Worm (Caenorhabditis elegans) whole organism, L1 larva: ENCODE results near the gene sdc-2.
A peak's percentile ranks its signal among the peaks of the same experiment; 100 is the strongest.

Source experiments
- C04F5.9 ChIP-seq: sonication (generic microtip); optimal IDR thresholded peaks from 2 replicates; lab custom pipeline; 2016; ENCODE audit warnings: missing genetic modification characterization, missing compliant biosample characterization
- C16A3.4 ChIP-seq: fragments of 150-350 bp; optimal IDR thresholded peaks from 2 replicates; lab custom pipeline; 2014; ENCODE audit warnings: missing biosample characterization, missing genetic modification characterization
- C34B4.2 ChIP-seq: sonication (generic microtip); optimal IDR thresholded peaks from 2 replicates; lab custom pipeline; 2017; ENCODE audit warnings: mild to moderate bottlenecking, missing genetic modification characterization, missing compliant biosample characterization
- F16B12.6 ChIP-seq: fragments of 150-350 bp; optimal IDR thresholded peaks from 2 replicates; lab custom pipeline; 2014; ENCODE audit warnings: missing biosample characterization, missing genetic modification characterization
- alr-1 ChIP-seq: fragments of 200-800 bp; sonication (Bioruptor generic); optimal IDR thresholded peaks from 2 replicates; lab custom pipeline; 2018; ENCODE audit warnings: borderline replicate concordance, mild to moderate bottlenecking, missing genetic modification characterization, missing compliant biosample characterization
- aly-2 ChIP-seq: fragments of 150-350 bp; optimal IDR thresholded peaks from 2 replicates; lab custom pipeline; 2014; ENCODE audit warnings: missing biosample characterization, missing genetic modification characterization
- ama-1 ChIP-seq: fragments of 150-350 bp; optimal IDR thresholded peaks from 2 replicates; lab custom pipeline; 2014
- blmp-1 ChIP-seq: fragments of 150-350 bp; optimal IDR thresholded peaks from 2 replicates; lab custom pipeline; 2014; ENCODE audit warnings: missing biosample characterization, missing genetic modification characterization
- ceh-8 ChIP-seq: fragments of 200-800 bp; sonication (Bioruptor generic); optimal IDR thresholded peaks from 2 replicates; lab custom pipeline; 2018; ENCODE audit warnings: mild to moderate bottlenecking, missing genetic modification characterization, moderate library complexity, missing compliant biosample characterization
- ceh-88 ChIP-seq: fragments of 200-800 bp; sonication (Bioruptor generic); IDR thresholded peaks from 2 replicates; pipeline ENCODE4 v1.3.6; 2022; ENCODE audit warnings: missing genetic modification characterization, missing compliant biosample characterization
- dpl-1 ChIP-seq, 3 experiments: fragments of 150-350 bp in 2 of 3; sonication (generic microtip) in 1 of 3; optimal IDR thresholded peaks; 2 replicates each; lab custom pipeline; 2014 to 2017; ENCODE audit warnings: missing biosample characterization in 3 of 3, missing genetic modification characterization in 3 of 3, missing genetic modification reagents in 3 of 3
- dsc-1 ChIP-seq: sonication (generic microtip); optimal IDR thresholded peaks from 2 replicates; lab custom pipeline; 2016; ENCODE audit warnings: mild to moderate bottlenecking, missing genetic modification characterization, missing compliant biosample characterization
- efl-3 ChIP-seq: fragments of 200-800 bp; sonication (Bioruptor generic); optimal IDR thresholded peaks from 2 replicates; lab custom pipeline; 2018; ENCODE audit warnings: mild to moderate bottlenecking, missing genetic modification characterization, missing compliant biosample characterization
- egl-13 ChIP-seq: sonication (generic microtip); optimal IDR thresholded peaks from 2 replicates; lab custom pipeline; 2016; ENCODE audit warnings: missing genotype, missing genetic modification reagents, missing genetic modification characterization, missing compliant biosample characterization
- elt-2 ChIP-seq: sonication (generic microtip); optimal IDR thresholded peaks from 2 replicates; lab custom pipeline; 2016; ENCODE audit warnings: missing genetic modification characterization, mild to moderate bottlenecking, inconsistent platforms, missing compliant biosample characterization, missing genetic modification reagents
- fkh-10 ChIP-seq: sonication (generic microtip); optimal IDR thresholded peaks from 2 replicates; lab custom pipeline; 2017; ENCODE audit warnings: missing biosample characterization, missing genetic modification reagents, missing genetic modification characterization
- fkh-8 ChIP-seq: sonication (generic microtip); optimal IDR thresholded peaks from 2 replicates; lab custom pipeline; 2016; ENCODE audit warnings: mild to moderate bottlenecking, missing genetic modification characterization, missing compliant biosample characterization
- grh-1 ChIP-seq: fragments of 200-800 bp; sonication (Bioruptor generic); IDR thresholded peaks from 2 replicates; pipeline ENCODE4 v1.3.6; 2022; ENCODE audit warnings: missing genetic modification reagents, missing genetic modification characterization, missing compliant biosample characterization
- hlh-17 ChIP-seq: fragments of 200-800 bp; sonication (Bioruptor generic); optimal IDR thresholded peaks from 2 replicates; lab custom pipeline; 2018; ENCODE audit warnings: missing genetic modification characterization, mild to moderate bottlenecking, missing compliant biosample characterization, moderate library complexity, borderline replicate concordance
- irx-1 ChIP-seq: sonication (generic microtip); optimal IDR thresholded peaks from 2 replicates; lab custom pipeline; 2016; ENCODE audit warnings: missing genetic modification characterization, missing compliant biosample characterization
- isw-1 ChIP-seq: fragments of 200-800 bp; sonication (Bioruptor generic); IDR thresholded peaks from 2 replicates; pipeline ENCODE4 v1.3.6; 2022; ENCODE audit warnings: missing genetic modification characterization, missing compliant biosample characterization
- jun-1 ChIP-seq: fragments of 150-350 bp; optimal IDR thresholded peaks from 2 replicates; lab custom pipeline; 2014; ENCODE audit warnings: missing biosample characterization, missing genetic modification reagents, missing genetic modification characterization
- lin-15B ChIP-seq: fragments of 150-350 bp; sonication (generic microtip); optimal IDR thresholded peaks from 3 replicates; lab custom pipeline; 2014; ENCODE audit warnings: missing biosample characterization, missing genetic modification characterization
- lin-35 ChIP-seq, 2 experiments: fragments of 150-350 bp; optimal IDR thresholded peaks; 2 replicates each; lab custom pipeline; 2014; ENCODE audit warnings: missing biosample characterization in 2 of 2, missing genetic modification characterization in 2 of 2, missing genetic modification reagents in 2 of 2
- lin-39 ChIP-seq: fragments of 150-350 bp; optimal IDR thresholded peaks from 2 replicates; lab custom pipeline; 2014; ENCODE audit warnings: missing biosample characterization, missing genetic modification reagents, missing genetic modification characterization
- lir-3 ChIP-seq: sonication (generic microtip); optimal IDR thresholded peaks from 2 replicates; lab custom pipeline; 2016; ENCODE audit warnings: mild to moderate bottlenecking, missing genetic modification characterization, moderate library complexity, missing compliant biosample characterization; ENCODE audit not compliant: poor library complexity
- mef-2 ChIP-seq: fragments of 150-350 bp; optimal IDR thresholded peaks from 2 replicates; lab custom pipeline; 2014; ENCODE audit warnings: missing biosample characterization, missing genetic modification characterization
- mep-1 ChIP-seq: fragments of 150-350 bp; optimal IDR thresholded peaks from 2 replicates; lab custom pipeline; 2014; ENCODE audit warnings: missing biosample characterization, missing genetic modification characterization
- nhr-19 ChIP-seq: fragments of 200-800 bp; sonication (Bioruptor generic); conservative IDR thresholded peaks from 2 replicates; pipeline ENCODE4 v1.3.6; 2022; ENCODE audit warnings: missing genetic modification characterization, missing compliant biosample characterization
- nhr-20 ChIP-seq: sonication (generic microtip); optimal IDR thresholded peaks from 2 replicates; lab custom pipeline; 2016; ENCODE audit warnings: mild to moderate bottlenecking, missing genetic modification characterization, missing compliant biosample characterization
- nhr-28 ChIP-seq: fragments of 150-350 bp; optimal IDR thresholded peaks from 2 replicates; lab custom pipeline; 2014; ENCODE audit warnings: missing biosample characterization, missing genetic modification characterization
- nhr-71 ChIP-seq: sonication (generic microtip); optimal IDR thresholded peaks from 2 replicates; lab custom pipeline; 2016; ENCODE audit warnings: mild to moderate bottlenecking, missing genetic modification characterization, moderate library complexity, missing compliant biosample characterization
- nhr-84 ChIP-seq: sonication (generic microtip); optimal IDR thresholded peaks from 2 replicates; lab custom pipeline; 2017; ENCODE audit warnings: missing biosample characterization, missing genetic modification characterization
- pag-3 ChIP-seq: sonication (generic microtip); optimal IDR thresholded peaks from 2 replicates; lab custom pipeline; 2017; ENCODE audit warnings: missing genetic modification characterization, mild to moderate bottlenecking, missing compliant biosample characterization, antibody characterized with exemption, borderline replicate concordance; ENCODE audit not compliant: insufficient read depth
- pax-3 ChIP-seq: fragments of 200-800 bp; sonication (Bioruptor generic); optimal IDR thresholded peaks from 2 replicates; lab custom pipeline; 2018; ENCODE audit warnings: mild to moderate bottlenecking, missing genetic modification characterization, moderate library complexity, missing compliant biosample characterization
- snu-23 ChIP-seq: sonication (generic microtip); optimal IDR thresholded peaks from 2 replicates; lab custom pipeline; 2016; ENCODE audit warnings: missing genetic modification characterization, missing compliant biosample characterization
- sox-4 ChIP-seq: sonication (generic microtip); optimal IDR thresholded peaks from 2 replicates; lab custom pipeline; 2016; ENCODE audit warnings: missing genetic modification characterization, missing compliant biosample characterization
- sptf-1 ChIP-seq: fragments of 150-350 bp; optimal IDR thresholded peaks from 2 replicates; lab custom pipeline; 2014; ENCODE audit warnings: missing biosample characterization, missing genetic modification characterization
- sup-37 ChIP-seq: fragments of 200-800 bp; sonication (Bioruptor generic); optimal IDR thresholded peaks from 2 replicates; lab custom pipeline; 2018; ENCODE audit warnings: mild to moderate bottlenecking, missing genetic modification characterization, missing compliant biosample characterization
- swsn-7 ChIP-seq: sonication (generic microtip); optimal IDR thresholded peaks from 2 replicates; lab custom pipeline; 2016; ENCODE audit warnings: missing genetic modification characterization, missing compliant biosample characterization
- tbx-2 ChIP-seq: sonication (generic microtip); optimal IDR thresholded peaks from 2 replicates; lab custom pipeline; 2016; ENCODE audit warnings: missing genetic modification characterization, missing compliant biosample characterization
- unc-130 ChIP-seq: fragments of 150-350 bp; optimal IDR thresholded peaks from 2 replicates; lab custom pipeline; 2017; ENCODE audit warnings: missing biosample characterization, missing genetic modification characterization, inconsistent platforms
- unc-62 ChIP-seq: fragments of 150-350 bp; optimal IDR thresholded peaks from 2 replicates; lab custom pipeline; 2014; ENCODE audit warnings: missing biosample characterization, missing genetic modification reagents, missing genetic modification characterization
- unc-86 ChIP-seq: sonication (generic microtip); optimal IDR thresholded peaks from 2 replicates; lab custom pipeline; 2016; ENCODE audit warnings: missing genetic modification characterization, missing compliant biosample characterization
- unc-98 ChIP-seq: fragments of 200-800 bp; sonication (Bioruptor generic); IDR thresholded peaks from 2 replicates; pipeline ENCODE4 v1.3.6; 2022; ENCODE audit warnings: missing genetic modification characterization, missing compliant biosample characterization
- vab-15 ChIP-seq: sonication (generic microtip); optimal IDR thresholded peaks from 2 replicates; lab custom pipeline; 2017; ENCODE audit warnings: missing genotype, mild to moderate bottlenecking, missing genetic modification characterization, missing compliant biosample characterization
- xbp-1 ChIP-seq: sonication (generic microtip); optimal IDR thresholded peaks from 2 replicates; lab custom pipeline; 2016; ENCODE audit warnings: missing genetic modification characterization, missing compliant biosample characterization
- zag-1 ChIP-seq: fragments of 150-350 bp; optimal IDR thresholded peaks from 2 replicates; lab custom pipeline; 2014; ENCODE audit warnings: missing biosample characterization, missing genetic modification characterization
- zip-4 ChIP-seq: fragments of 200-800 bp; sonication (Bioruptor generic); optimal IDR thresholded peaks from 2 replicates; lab custom pipeline; 2018; ENCODE audit warnings: mild to moderate bottlenecking, missing genetic modification characterization, moderate library complexity, missing compliant biosample characterization
- ztf-11 ChIP-seq, 2 experiments: sonication (generic microtip); optimal IDR thresholded peaks; 2 replicates each; lab custom pipeline; 2016 to 2017; ENCODE audit warnings: missing genetic modification characterization in 2 of 2, missing biosample characterization in 1 of 2, missing compliant biosample characterization in 1 of 2
- ztf-4 ChIP-seq: fragments of 150-350 bp; optimal IDR thresholded peaks from 2 replicates; lab custom pipeline; 2014; ENCODE audit warnings: missing biosample characterization, missing genetic modification characterization

sdc-2 gene

ce11 chrX:11472953-11473671, 49.4 kb upstream of the sdc-2 start (continued):
- TF ChIP-seq nhr-28 (tag; lab: Kevin White, UChicago) (no peak), zag-1 (peak; percentile 6), grh-1 (GFP tag; lab: Robert Waterston, UW) (no peak), hlh-17 (GFP tag; lab: Kevin White, UChicago) (no peak), nhr-71 (peak; percentile 81), efl-3 (no peak), irx-1 (tag; lab: Kevin White, UChicago) (peak; percentile 51), fkh-8 (tag; lab: Kevin White, UChicago) (peak; percentile 84), F16B12.6 (tag; lab: Kevin White, UChicago) (no peak), dpl-1 (GFP tag; optimal IDR thresholded peaks at IDR 0.05; lab: Kevin White, UChicago) (no peak), unc-130 (tag; lab: Kevin White, UChicago) (peak; percentile 1), zip-4 (GFP tag; lab: Kevin White, UChicago) (no peak), snu-23 (GFP tag; lab: Kevin White, UChicago) (peak; percentile 61), egl-13 (peak; percentile 75), nhr-19 (GFP tag; lab: Robert Waterston, UW) (peak; percentile 45), sptf-1 (no peak), swsn-7 (tag; lab: Kevin White, UChicago) (peak; percentile 74), dsc-1 (tag; lab: Kevin White, UChicago) (peak; percentile 52), ceh-8 (GFP tag; lab: Kevin White, UChicago) (peak; percentile 66), lin-35 (GFP tag; optimal IDR thresholded peaks at IDR 0.05; lab: Kevin White, UChicago) (peak in 1 of 2 experiments; percentile 38), unc-62 (GFP tag; lab: Kevin White, UChicago) (no peak), mep-1 (tag; lab: Kevin White, UChicago) (peak; percentile 62), sup-37 (GFP tag; lab: Kevin White, UChicago) (peak; percentile 24), xbp-1 (peak; percentile 54), unc-98 (GFP tag; lab: Robert Waterston, UW) (no peak), ztf-4 (tag; lab: Kevin White, UChicago) (peak; percentile 15), nhr-20 (tag; lab: Kevin White, UChicago) (peak; percentile 49), lin-15B (tag; lab: Kevin White, UChicago) (no peak), C04F5.9 (tag; lab: Kevin White, UChicago) (no peak), pax-3 (tag; lab: Kevin White, UChicago) (peak; percentile 44), ceh-88 (GFP tag; lab: Robert Waterston, UW) (no peak; the same call in 1 of the 2 replicates), isw-1 (GFP tag; lab: Robert Waterston, UW) (peak; percentile 60), pag-3 (tag; lab: Kevin White, UChicago) (no peak), tbx-2 (tag; lab: Kevin White, UChicago) (peak; percentile 81), mef-2 (tag; lab: Kevin White, UChicago) (no peak), C16A3.4 (tag; lab: Kevin White, UChicago) (no peak), elt-2 (tag; lab: Kevin White, UChicago) (no peak), jun-1 (tag; lab: Kevin White, UChicago) (no peak), ztf-11 (tag; optimal IDR thresholded peaks at IDR 0.05; lab: Kevin White, UChicago) (no peak), alr-1 (no peak), unc-86 (peak; percentile 79), ama-1 (no peak), C34B4.2 (tag; lab: Kevin White, UChicago) (no peak), nhr-84 (tag; lab: Kevin White, UChicago) (no peak), vab-15 (no peak), lir-3 (tag; lab: Kevin White, UChicago) (no peak), blmp-1 (tag; lab: Kevin White, UChicago) (no peak), aly-2 (tag; lab: Kevin White, UChicago) (no peak), lin-39 (no peak), sox-4 (tag; lab: Kevin White, UChicago) (peak; percentile 63), fkh-10 (GFP tag; lab: Kevin White, UChicago) (peak; percentile 84)
- TF ChIP-seq, all 84 proteins: peak for 32
